Worm (Caenorhabditis elegans): ENCODE data around the gene F59B1.6.

The F59B1.6 gene

DNA sequence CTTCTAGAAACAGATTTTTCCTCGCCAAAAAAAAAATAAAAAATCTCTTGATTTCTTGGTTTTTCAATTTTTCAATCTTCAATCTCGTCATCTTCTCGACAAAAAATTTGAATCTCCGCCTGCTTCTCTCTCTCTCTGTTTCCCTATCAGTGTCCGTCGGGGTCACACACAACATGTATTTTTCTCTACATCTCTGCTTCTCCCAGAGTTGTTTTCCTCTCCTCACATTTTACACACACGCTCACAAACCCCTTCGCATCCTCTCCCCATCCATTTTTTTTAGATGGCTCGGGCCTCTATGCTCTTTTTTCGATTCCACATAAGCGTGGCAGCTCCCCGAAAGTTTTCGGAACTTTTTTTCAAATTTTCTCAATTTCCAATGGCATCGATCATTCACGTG, 51.7 kb downstream of the F59B1.6 start (continued):
- TF ChIP-seq somi-1 (GFP tag; optimal IDR thresholded peaks at IDR 0.05) (peak; percentile 31), ztf-22 (GFP tag; optimal IDR thresholded peaks at IDR 0.05) (no peak), mcd-1 (GFP tag; IDR thresholded peaks at IDR 0.05) (no peak; the same call in 1 of the 2 replicates), lin-54 (GFP tag; optimal IDR thresholded peaks at IDR 0.05) (peak; percentile 11), hlh-12 (tag; optimal IDR thresholded peaks at IDR 0.05) (no peak), hmg-1.2 (GFP tag; IDR thresholded peaks at IDR 0.05) (peak; percentile 51), ztf-28 (GFP tag; IDR thresholded peaks at IDR 0.05) (no peak), ztf-6 (GFP tag; IDR thresholded peaks at IDR 0.05) (no peak), nhr-80 (tag; optimal IDR thresholded peaks at IDR 0.05) (peak; percentile 58), tbp1 (GFP tag; optimal IDR thresholded peaks at IDR 0.05) (no peak), atf-7 (tag; optimal IDR thresholded peaks at IDR 0.05) (peak; percentile 12), rcor-1 (GFP tag; IDR thresholded peaks at IDR 0.05) (peak; percentile 24; the same call in 1 of the 2 replicates), ceh-100 (GFP tag; IDR thresholded peaks at IDR 0.05) (no peak), attf-6 (GFP tag; IDR thresholded peaks at IDR 0.05) (no peak)
